Worm (Caenorhabditis elegans): ENCODE measurements around the gene baf-1.

ce11 chrIII:9513569-9513968 is 46.3 kb downstream of the baf-1 start, which contains the start of gene F55H2.8:
- no peak for TF ChIP-seq nhr-12 (tag; optimal IDR thresholded peaks at IDR 0.05)
- TF ChIP-seq nhr-25 (tag; optimal IDR thresholded peaks at IDR 0.05): no peak
- TF ChIP-seq elt-1 (tag; optimal IDR thresholded peaks at IDR 0.05): no peak
- TF ChIP-seq snpc-4 (tag; optimal IDR thresholded peaks at IDR 0.05): no peak
- TF ChIP-seq nhr-6 (tag; optimal IDR thresholded peaks at IDR 0.05): no peak
- no peak for TF ChIP-seq peb-1 (tag; optimal IDR thresholded peaks at IDR 0.05)
